Worm (Caenorhabditis elegans): ENCODE results near the gene tag-153.

DNA sequence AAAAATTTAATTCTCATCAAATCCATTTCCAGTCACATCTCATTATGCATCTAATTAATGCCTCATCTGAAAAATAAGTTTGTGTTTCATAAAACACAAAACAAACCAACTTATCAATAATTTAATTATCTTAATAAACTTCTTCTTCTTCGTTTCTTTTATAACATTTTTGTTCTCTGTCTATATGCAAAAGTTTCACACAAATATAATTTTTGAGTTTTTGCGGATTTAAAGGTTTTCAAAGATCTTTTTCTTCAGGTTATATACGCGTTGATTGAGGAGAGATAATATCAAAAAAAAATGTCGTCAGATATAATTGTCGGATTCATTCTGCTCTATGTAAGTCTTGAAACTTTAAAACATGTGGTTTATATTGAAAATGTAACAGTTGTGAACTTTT, 26.8 kb downstream of the tag-153 start, which contains the start of gene srx-47:
- no peak for TF ChIP-seq egl-27 (tag; optimal IDR thresholded peaks at IDR 0.05)
- no peak for TF ChIP-seq unc-62 (GFP tag; optimal IDR thresholded peaks at IDR 0.05)
- no peak for TF ChIP-seq mep-1 (tag; optimal IDR thresholded peaks at IDR 0.05)
- no peak for TF ChIP-seq nhr-28 (tag; optimal IDR thresholded peaks at IDR 0.05)
- TF ChIP-seq unc-30 (tag; optimal IDR thresholded peaks at IDR 0.05), result no peak
- no peak for TF ChIP-seq dpl-1 (GFP tag; optimal IDR thresholded peaks at IDR 0.05)
- no peak for TF ChIP-seq hlh-4 (tag; optimal IDR thresholded peaks at IDR 0.05)
- TF ChIP-seq blmp-1 (tag; optimal IDR thresholded peaks at IDR 0.05), result no peak
- TF ChIP-seq ceh-82 (tag; optimal IDR thresholded peaks at IDR 0.05), result no peak
- no peak for TF ChIP-seq nhr-237 (tag; optimal IDR thresholded peaks at IDR 0.05)
- no peak for TF ChIP-seq ceh-88 (GFP tag; IDR thresholded peaks at IDR 0.05)
- TF ChIP-seq ceh-90 (tag; optimal IDR thresholded peaks at IDR 0.05), result no peak

All from whole organism, L1 larva.